Worm (Caenorhabditis elegans): ENCODE measurements around the gene R05D3.12.

Gene R05D3.12

ce11 chrIII:8417192-8417967, 36.6 kb downstream of the R05D3.12 start (continued):
- TF ChIP-seq lin-54 (GFP tag; optimal IDR thresholded peaks at IDR 0.05): peak; percentile 62
- TF ChIP-seq Y95B8A.8 (GFP tag; IDR thresholded peaks at IDR 0.05): no peak
- TF ChIP-seq snpc-1.1 (tag; optimal IDR thresholded peaks at IDR 0.05; ENCODE audit: insufficient read depth): peak; percentile 22
- TF ChIP-seq snpc-1.3 (tag; optimal IDR thresholded peaks at IDR 0.05; ENCODE audit: insufficient read depth): no peak
- peak; percentile 53; the same call in 1 of the 2 replicates for TF ChIP-seq ekl-4 (GFP tag; IDR thresholded peaks at IDR 0.05)
- TF ChIP-seq gei-17 (GFP tag; optimal IDR thresholded peaks at IDR 0.05): peak; percentile 54
- TF ChIP-seq F33H1.4 (GFP tag; IDR thresholded peaks at IDR 0.05): no peak
- peak; percentile 34 for TF ChIP-seq akir-1 (GFP tag; optimal IDR thresholded peaks at IDR 0.05)
- no peak for TF ChIP-seq ztf-6 (GFP tag; IDR thresholded peaks at IDR 0.05)
- TF ChIP-seq let-526 (GFP tag; IDR thresholded peaks at IDR 0.05): peak; percentile 61; the same call in 1 of the 2 replicates
- TF ChIP-seq pbrm-1 (GFP tag; IDR thresholded peaks at IDR 0.05): peak; percentile 34; the same call in 1 of the 2 replicates
- peak; percentile 12 for TF ChIP-seq snpc-4 (GFP tag; optimal IDR thresholded peaks at IDR 0.05)
- TF ChIP-seq snpc-4 (tag; optimal IDR thresholded peaks at IDR 0.05): peak in 3 of 4 experiments; percentile 35 to 67 (median 63)
- TF ChIP-seq unc-62 (GFP tag; optimal IDR thresholded peaks at IDR 0.05): peak; percentile 32
- TF ChIP-seq dox-1 (GFP tag; IDR thresholded peaks at IDR 0.05): peak; percentile 83
- TF ChIP-seq hlh-26 (GFP tag; conservative IDR thresholded peaks at IDR 0.05): no peak
- no peak for TF ChIP-seq F55B11.4 (tag; optimal IDR thresholded peaks at IDR 0.05; ENCODE audit: borderline replicate concordance, insufficient read depth)
- no peak for TF ChIP-seq attf-6 (GFP tag; IDR thresholded peaks at IDR 0.05)
- TF ChIP-seq ceh-79 (tag; optimal IDR thresholded peaks at IDR 0.05): peak; percentile 63

- TF ChIP-seq F37B4.10 (GFP tag; IDR thresholded peaks at IDR 0.05) (no peak), athp-1 (tag; optimal IDR thresholded peaks at IDR 0.05) (no peak), C06A6.2 (GFP tag; conservative IDR thresholded peaks at IDR 0.05) (no peak), hmg-1.2 (GFP tag; IDR thresholded peaks at IDR 0.05) (no peak), F33H1.4 (GFP tag; IDR thresholded peaks at IDR 0.05) (no peak), let-607 (tag; optimal IDR thresholded peaks at IDR 0.05) (no peak), K12H6.12 (tag; optimal IDR thresholded peaks at IDR 0.05) (no peak), sea-2 (GFP tag; IDR thresholded peaks at IDR 0.05) (no peak), ceh-27 (GFP tag; optimal IDR thresholded peaks at IDR 0.05) (no peak), sptf-2 (GFP tag; optimal IDR thresholded peaks at IDR 0.05) (no peak), rpc-1 (optimal IDR thresholded peaks at IDR 0.05) (no peak), rpc-1 (tag; optimal IDR thresholded peaks at IDR 0.05) (no peak), B0035.1 (tag; optimal IDR thresholded peaks at IDR 0.05) (no peak), ceh-100 (GFP tag; IDR thresholded peaks at IDR 0.05) (no peak), madf-3 (GFP tag; IDR thresholded peaks at IDR 0.05) (no peak), lin-40 (tag; optimal IDR thresholded peaks at IDR 0.05) (no peak), snpc-1.1 (tag; optimal IDR thresholded peaks at IDR 0.05; ENCODE audit: insufficient read depth) (no peak), nfya-1 (tag; optimal IDR thresholded peaks at IDR 0.05; ENCODE audit: borderline replicate concordance, insufficient read depth) (no peak), mcd-1 (GFP tag; IDR thresholded peaks at IDR 0.05) (no peak)
Observed at ce11 chrIII:8417968-8418267, 37.2 kb downstream of the R05D3.12 start, which contains the start of gene sor-1. Gene sor-1 (plus strand): TSS chrIII:8418168.
